Fruit fly (Drosophila melanogaster): ENCODE data around the gene CG8188.

The CG8188 gene

dm6 chrX:17718927-17719691, 16.3 kb upstream of the CG8188 start:
- TF ChIP-seq Blimp-1 (GFP tag; optimal IDR thresholded peaks at IDR 0.05), result peak; percentile 9
- TF ChIP-seq ken (GFP tag; IDR thresholded peaks at IDR 0.05), result no peak
- peak; percentile 22 for TF ChIP-seq gem (tag; optimal IDR thresholded peaks at IDR 0.05)
- TF ChIP-seq Nf-YA (GFP tag; IDR thresholded peaks at IDR 0.05), result no peak
- TF ChIP-seq gfzf (GFP tag; optimal IDR thresholded peaks at IDR 0.05), result no peak
- no peak for TF ChIP-seq lov (optimal IDR thresholded peaks at IDR 0.05)
- 0 out of 3 replicates have a peak, but pooled peaks have one; percentile 5 for TF ChIP-seq lov (GFP tag; IDR thresholded peaks at IDR 0.05)
- peak; percentile 7 for TF ChIP-seq CG11504 (tag; optimal IDR thresholded peaks at IDR 0.05)
- TF ChIP-seq CG17361 (GFP tag; IDR thresholded peaks at IDR 0.05), result 0 out of 3 replicates have a peak, but pooled peaks have one; percentile 25
- TF ChIP-seq phol (tag; optimal IDR thresholded peaks at IDR 0.05), result peak; percentile 1
- no peak for TF ChIP-seq CG7963 (GFP tag; IDR thresholded peaks at IDR 0.05; ENCODE audit: partially characterized antibody)
- TF ChIP-seq Oli (tag; optimal IDR thresholded peaks at IDR 0.05), result no peak
- TF ChIP-seq CG2678 (tag; optimal IDR thresholded peaks at IDR 0.05), result peak; percentile 7
- TF ChIP-seq Trl (optimal IDR thresholded peaks at IDR 0.05), result no peak
- no peak for TF ChIP-seq Trl (GFP tag; optimal IDR thresholded peaks at IDR 0.05)
- peak; percentile 2 for TF ChIP-seq D19A (tag; optimal IDR thresholded peaks at IDR 0.05)
- peak; percentile 51 for TF ChIP-seq CTCF (GFP tag; optimal IDR thresholded peaks at IDR 0.05)
- TF ChIP-seq D (optimal IDR thresholded peaks at IDR 0.05), result no peak
- no peak for TF ChIP-seq D (GFP tag; optimal IDR thresholded peaks at IDR 0.05)
- no peak for TF ChIP-seq CG18619 (GFP tag; optimal IDR thresholded peaks at IDR 0.05)
- TF ChIP-seq pb (GFP tag; optimal IDR thresholded peaks at IDR 0.05), result no peak
- peak; percentile 52 for TF ChIP-seq sens (GFP tag)
- no peak for TF ChIP-seq CG18476 (GFP tag; optimal IDR thresholded peaks at IDR 0.05)
- TF ChIP-seq pum (GFP tag; optimal IDR thresholded peaks at IDR 0.05), result no peak
- TF ChIP-seq CG18262 (tag; optimal IDR thresholded peaks at IDR 0.05), result peak; percentile 27
- TF ChIP-seq CG4360 (GFP tag; IDR thresholded peaks at IDR 0.05), result peak; percentile 65
- TF ChIP-seq CG2116 (GFP tag; optimal IDR thresholded peaks at IDR 0.05), result no peak
- TF ChIP-seq CG2202 (tag; optimal IDR thresholded peaks at IDR 0.05), result no peak
- TF ChIP-seq Taf1 (GFP tag; IDR thresholded peaks at IDR 0.05), result no peak
- no peak for TF ChIP-seq her (GFP tag; optimal IDR thresholded peaks at IDR 0.05)
- TF ChIP-seq sr (GFP tag; IDR thresholded peaks at IDR 0.05), result no peak
- peak; percentile 22 for TF ChIP-seq CG10979 (tag; optimal IDR thresholded peaks at IDR 0.05)
- TF ChIP-seq Poxn (GFP tag; IDR thresholded peaks at IDR 0.05), result no peak
- TF ChIP-seq Med (GFP tag), result peak; percentile 64
- TF ChIP-seq HmgD (GFP tag; optimal IDR thresholded peaks at IDR 0.05), result no peak
- TF ChIP-seq bsh (GFP tag; optimal IDR thresholded peaks at IDR 0.05), result peak in 1 of 2 experiments; percentile 24
- TF ChIP-seq C15 (GFP tag; IDR thresholded peaks at IDR 0.05), result no peak

dm6 chrX:17718423-17718822, 15.6 kb upstream of the CG8188 start:
- no peak for TF ChIP-seq CG6854 (GFP tag; optimal IDR thresholded peaks at IDR 0.05)
- TF ChIP-seq CkIIα-i1 (GFP tag; IDR thresholded peaks at IDR 0.05), result no peak
- no peak for TF ChIP-seq CG3065 (GFP tag; optimal IDR thresholded peaks at IDR 0.05)
- no peak for TF ChIP-seq Antp (GFP tag; optimal IDR thresholded peaks at IDR 0.05)
- no peak for TF ChIP-seq CG1792 (GFP tag; optimal IDR thresholded peaks at IDR 0.05)
- TF ChIP-seq CG17612 (GFP tag; IDR thresholded peaks at IDR 0.05), result no peak
- TF ChIP-seq CG18262 (tag; optimal IDR thresholded peaks at IDR 0.05), result no peak
- no peak for TF ChIP-seq CG16779 (GFP tag; IDR thresholded peaks at IDR 0.05)
- no peak for TF ChIP-seq Sry-δ (GFP tag; optimal IDR thresholded peaks at IDR 0.05)
- no peak for TF ChIP-seq CG12659 (GFP tag; optimal IDR thresholded peaks at IDR 0.05)
- no peak for TF ChIP-seq CG5953 (GFP tag; IDR thresholded peaks at IDR 0.05)
- no peak for TF ChIP-seq CG1529 (GFP tag; optimal IDR thresholded peaks at IDR 0.05)
- TF ChIP-seq Dbx (GFP tag; IDR thresholded peaks at IDR 0.05), result no peak
- TF ChIP-seq Fer1 (GFP tag; optimal IDR thresholded peaks at IDR 0.05), result no peak
- no peak for TF ChIP-seq CG6765 (GFP tag; optimal IDR thresholded peaks at IDR 0.05)
- no peak for TF ChIP-seq CG14050 (GFP tag; IDR thresholded peaks at IDR 0.05)
- no peak for TF ChIP-seq Meics (GFP tag; optimal IDR thresholded peaks at IDR 0.05)
- no peak for TF ChIP-seq ERR (GFP tag; optimal IDR thresholded peaks at IDR 0.05)
